Worm (Caenorhabditis elegans): Measurements from ENCODE around the gene ascc-1.

The ascc-1 gene

ce11 chrII:43640-44039 lies 13.8 kb upstream of the ascc-1 start, which contains the start of gene nfyc-1:
nfyc-1 (plus strand) TSS chrII:43907.
- TF ChIP-seq unc-62 (GFP tag; optimal IDR thresholded peaks at IDR 0.05): no peak

- no peak for TF ChIP-seq unc-62 (GFP tag; optimal IDR thresholded peaks at IDR 0.05)
Measured at ce11 chrII:44740-45139, 12.7 kb upstream of the ascc-1 start, which contains the start of gene rpoa-49. rpoa-49 (plus strand) TSS chrII:45040.

ce11 chrII:46116-46515 lies 11.4 kb upstream of the ascc-1 start, which contains the start of gene rpt-4:
rpt-4 (minus strand) TSS chrII:46216.
- no peak for TF ChIP-seq unc-62 (GFP tag; optimal IDR thresholded peaks at IDR 0.05)

- no peak for TF ChIP-seq unc-62 (GFP tag; optimal IDR thresholded peaks at IDR 0.05)
Measured at ce11 chrII:47280-47679, 10.2 kb upstream of the ascc-1 start, which contains the start of gene C23H3.5. C23H3.5 (plus strand) TSS chrII:47580.

- no peak for TF ChIP-seq unc-62 (GFP tag; optimal IDR thresholded peaks at IDR 0.05)
Measured at ce11 chrII:50862-51261, 6.6 kb upstream of the ascc-1 start.

- no peak for TF ChIP-seq unc-62 (GFP tag; optimal IDR thresholded peaks at IDR 0.05)
Measured at ce11 chrII:51352-51751, 6.1 kb upstream of the ascc-1 start, which contains the start of gene sptl-1. sptl-1 (plus strand) TSS chrII:51652.

- no peak for TF ChIP-seq unc-62 (GFP tag; optimal IDR thresholded peaks at IDR 0.05)
Measured at ce11 chrII:55204-55603, 2.3 kb upstream of the ascc-1 start, which contains the start of gene tre-5. tre-5 (minus strand) TSS chrII:55304.

- no peak for TF ChIP-seq unc-62 (GFP tag; optimal IDR thresholded peaks at IDR 0.05)
Measured at ce11 chrII:57873-58272, 403 bp downstream of the ascc-1 start.

ce11 chrII:60049-60448 lies 2.6 kb downstream of the ascc-1 start:
- TF ChIP-seq unc-62 (GFP tag; optimal IDR thresholded peaks at IDR 0.05): no peak

- no peak for TF ChIP-seq unc-62 (GFP tag; optimal IDR thresholded peaks at IDR 0.05)
Measured at ce11 chrII:61013-61412, 3.5 kb downstream of the ascc-1 start, which contains the start of gene C23H3.2. C23H3.2 (plus strand) TSS chrII:61313.

ce11 chrII:65484-65883 lies 8.0 kb downstream of the ascc-1 start:
- TF ChIP-seq unc-62 (GFP tag; optimal IDR thresholded peaks at IDR 0.05): no peak

ce11 chrII:66322-66721 lies 8.9 kb downstream of the ascc-1 start:
- TF ChIP-seq unc-62 (GFP tag; optimal IDR thresholded peaks at IDR 0.05): no peak

ce11 chrII:67663-68062 lies 10.2 kb downstream of the ascc-1 start:
- no peak for TF ChIP-seq unc-62 (GFP tag; optimal IDR thresholded peaks at IDR 0.05)

ce11 chrII:68757-69156 lies 11.3 kb downstream of the ascc-1 start:
- no peak for TF ChIP-seq unc-62 (GFP tag; optimal IDR thresholded peaks at IDR 0.05)

- no peak for TF ChIP-seq unc-62 (GFP tag; optimal IDR thresholded peaks at IDR 0.05)
Measured at ce11 chrII:69354-69753, 11.9 kb downstream of the ascc-1 start, which contains the start of gene egl-26. egl-26 (plus strand) TSS chrII:69654.

ce11 chrII:73329-73728 lies 15.9 kb downstream of the ascc-1 start:
- no peak for TF ChIP-seq unc-62 (GFP tag; optimal IDR thresholded peaks at IDR 0.05)

- TF ChIP-seq unc-62 (GFP tag; optimal IDR thresholded peaks at IDR 0.05): no peak
Measured at ce11 chrII:73892-74291, 16.4 kb downstream of the ascc-1 start.

ce11 chrII:75831-76230 lies 18.4 kb downstream of the ascc-1 start:
- TF ChIP-seq unc-62 (GFP tag; optimal IDR thresholded peaks at IDR 0.05): no peak

All from whole organism, dauer.